Fruit fly (Drosophila melanogaster): Measurements from ENCODE around the gene und.

Gene und

DNA sequence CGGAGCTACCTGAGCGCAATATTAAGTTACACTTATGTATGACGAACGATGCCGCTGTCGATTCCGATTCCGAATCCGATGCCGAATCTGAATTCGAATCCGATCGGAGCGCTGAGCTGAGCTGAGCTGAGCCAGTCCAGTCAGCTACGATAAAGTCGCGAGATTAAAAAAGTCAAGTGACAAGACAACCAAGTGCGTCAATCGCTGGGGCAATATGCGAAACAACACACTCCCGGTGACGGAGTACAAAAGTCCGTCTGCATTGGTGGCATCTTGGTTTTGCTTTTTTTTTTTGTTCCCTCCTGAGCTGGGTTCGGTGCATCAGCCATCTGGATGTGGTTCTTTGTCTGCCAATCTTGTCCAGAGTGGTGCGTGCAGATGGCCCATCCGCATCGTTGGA, 16.6 kb downstream of the und start (continued):
- TF ChIP-seq fd85E (GFP tag; optimal IDR thresholded peaks at IDR 0.05) (no peak), CG10669 (GFP tag; optimal IDR thresholded peaks at IDR 0.05) (no peak), Smox (GFP tag; optimal IDR thresholded peaks at IDR 0.05) (no peak), CG8632 (GFP tag; optimal IDR thresholded peaks at IDR 0.05) (no peak)

dm6 chr2L:9782176-9782581, 19.0 kb downstream of the und start, which contains the start of gene IP3K1:
IP3K1 (plus strand) TSS chr2L:9782384.
- TF ChIP-seq CG7368 (GFP tag; optimal IDR thresholded peaks at IDR 0.05): peak; percentile 39
- peak; percentile 43 for TF ChIP-seq CG6808 (GFP tag; optimal IDR thresholded peaks at IDR 0.05)
- no peak for TF ChIP-seq salr (GFP tag; optimal IDR thresholded peaks at IDR 0.05)
- peak; percentile 31 for TF ChIP-seq spab (GFP tag; optimal IDR thresholded peaks at IDR 0.05)
- no peak for TF ChIP-seq CG11902 (GFP tag; optimal IDR thresholded peaks at IDR 0.05)
- no peak for TF ChIP-seq CG31627 (GFP tag; optimal IDR thresholded peaks at IDR 0.05)
- TF ChIP-seq Sox15 (GFP tag; optimal IDR thresholded peaks at IDR 0.05): no peak
- TF ChIP-seq CG8119 (GFP tag; IDR thresholded peaks at IDR 0.05): peak; percentile 46; the same call in 2 of the 3 replicates
- TF ChIP-seq CG10669 (GFP tag; optimal IDR thresholded peaks at IDR 0.05): peak; percentile 25
- TF ChIP-seq CG16779 (tag; optimal IDR thresholded peaks at IDR 0.05): peak; percentile 76
- peak; percentile 62 for TF ChIP-seq topi (GFP tag; optimal IDR thresholded peaks at IDR 0.05)
- TF ChIP-seq CG3032 (tag; optimal IDR thresholded peaks at IDR 0.05): no peak
- TF ChIP-seq CG3919 (GFP tag; optimal IDR thresholded peaks at IDR 0.05): peak; percentile 54
- peak; percentile 50 for TF ChIP-seq Eip75B (GFP tag; optimal IDR thresholded peaks at IDR 0.05)
- TF ChIP-seq CG6792 (GFP tag; optimal IDR thresholded peaks at IDR 0.05): peak; percentile 35
- TF ChIP-seq CG6276 (GFP tag; optimal IDR thresholded peaks at IDR 0.05): peak; percentile 53
- peak; percentile 81 for TF ChIP-seq svp (GFP tag)
- TF ChIP-seq Lpt (GFP tag; optimal IDR thresholded peaks at IDR 0.05): peak; percentile 73
- TF ChIP-seq CG9139 (GFP tag; optimal IDR thresholded peaks at IDR 0.05): peak; percentile 77
- peak; percentile 2 for TF ChIP-seq fd59A (GFP tag; optimal IDR thresholded peaks at IDR 0.05)
- TF ChIP-seq Gug (GFP tag; IDR thresholded peaks at IDR 0.05): 0 out of 2 replicates have a peak, but pooled peaks have one; percentile 42
- TF ChIP-seq ss (GFP tag; optimal IDR thresholded peaks at IDR 0.05): peak; percentile 74 to 76
- TF ChIP-seq Hr39 (GFP tag; optimal IDR thresholded peaks at IDR 0.05): no peak
- TF ChIP-seq CG34406 (GFP tag; optimal IDR thresholded peaks at IDR 0.05): peak; percentile 11
- peak; percentile 8 for TF ChIP-seq CG8632 (GFP tag; optimal IDR thresholded peaks at IDR 0.05)
- TF ChIP-seq esn (GFP tag; optimal IDR thresholded peaks at IDR 0.05): peak; percentile 57
- no peak for TF ChIP-seq pdm3 (GFP tag; optimal IDR thresholded peaks at IDR 0.05)
- TF ChIP-seq Met (GFP tag; optimal IDR thresholded peaks at IDR 0.05): no peak
- TF ChIP-seq eg (GFP tag; IDR thresholded peaks at IDR 0.05): peak; percentile 81; the same call in 2 of the 3 replicates
- TF ChIP-seq fd85E (GFP tag; optimal IDR thresholded peaks at IDR 0.05): no peak
- no peak for TF ChIP-seq lz (GFP tag; optimal IDR thresholded peaks at IDR 0.05)
- TF ChIP-seq CG32006 (GFP tag; optimal IDR thresholded peaks at IDR 0.05): peak; percentile 28
- TF ChIP-seq CG1621 (tag; optimal IDR thresholded peaks at IDR 0.05): peak; percentile 64
- TF ChIP-seq CG8319 (GFP tag; optimal IDR thresholded peaks at IDR 0.05): no peak
- TF ChIP-seq Eip93F (GFP tag; optimal IDR thresholded peaks at IDR 0.05): peak; percentile 62
- peak; percentile 85 for TF ChIP-seq vri (GFP tag; optimal IDR thresholded peaks at IDR 0.05)
- no peak for TF ChIP-seq Hr38 (GFP tag; optimal IDR thresholded peaks at IDR 0.05)
- peak; percentile 65; the same call in 1 of the 2 replicates for TF ChIP-seq CG15336 (GFP tag; IDR thresholded peaks at IDR 0.05)
- TF ChIP-seq CG11762 (GFP tag; optimal IDR thresholded peaks at IDR 0.05; ENCODE audit: insufficient read depth): no peak
- peak; percentile 75 for TF ChIP-seq Sox102F (GFP tag; optimal IDR thresholded peaks at IDR 0.05)
- TF ChIP-seq net (GFP tag; optimal IDR thresholded peaks at IDR 0.05): peak; percentile 82
- no peak for TF ChIP-seq Blimp-1 (GFP tag; optimal IDR thresholded peaks at IDR 0.05)
- TF ChIP-seq achi (GFP tag; optimal IDR thresholded peaks at IDR 0.05): no peak
- TF ChIP-seq CG6163 (GFP tag; IDR thresholded peaks at IDR 0.05): peak; percentile 80; the same call in 2 of the 3 replicates
- TF ChIP-seq CG11294 (GFP tag; IDR thresholded peaks at IDR 0.05): no peak
- peak; percentile 72 for TF ChIP-seq Eip78C (GFP tag)
- TF ChIP-seq Ets21C (GFP tag; optimal IDR thresholded peaks at IDR 0.05): no peak
- no peak for TF ChIP-seq dac (GFP tag; optimal IDR thresholded peaks at IDR 0.05)
- no peak for TF ChIP-seq OdsH (GFP tag; optimal IDR thresholded peaks at IDR 0.05)

Measured in whole organism, prepupa.